Worm (Caenorhabditis elegans) whole organism, L2 larva: Measurements from ENCODE around the gene ceh-100.

Experiments
- C34F6.9 ChIP-seq: fragments of 150-350 bp; optimal IDR thresholded peaks from 2 replicates; lab custom pipeline; 2014; ENCODE audit warnings: missing biosample characterization, missing genetic modification characterization
- F13H6.1 ChIP-seq: sonication (generic microtip); optimal IDR thresholded peaks from 2 replicates; lab custom pipeline; 2016; ENCODE audit warnings: missing genetic modification characterization, missing compliant biosample characterization
- R02D3.7 ChIP-seq: fragments of 150-350 bp; optimal IDR thresholded peaks from 2 replicates; lab custom pipeline; 2014; ENCODE audit warnings: missing biosample characterization, missing genetic modification characterization
- Y55F3AM.14 ChIP-seq: fragments of 200-800 bp; sonication (Bioruptor generic); optimal IDR thresholded peaks from 2 replicates; lab custom pipeline; 2018; ENCODE audit warnings: mild to moderate bottlenecking, missing genetic modification characterization, missing compliant biosample characterization
- ZK546.5 ChIP-seq: sonication (generic microtip); optimal IDR thresholded peaks from 2 replicates; lab custom pipeline; 2017; ENCODE audit warnings: missing biosample characterization, missing genetic modification characterization
- ama-1 ChIP-seq: fragments of 150-350 bp; optimal IDR thresholded peaks from 2 replicates; lab custom pipeline; 2018; ENCODE audit warnings: inconsistent platforms
- blmp-1 ChIP-seq: sonication (generic microtip); optimal IDR thresholded peaks from 2 replicates; lab custom pipeline; 2017; ENCODE audit warnings: missing genetic modification characterization, mild to moderate bottlenecking, missing compliant biosample characterization, antibody characterized with exemption, moderate library complexity; ENCODE audit not compliant: insufficient read depth
- ceh-16 ChIP-seq: fragments of 150-350 bp; optimal IDR thresholded peaks from 2 replicates; lab custom pipeline; 2014; ENCODE audit warnings: missing biosample characterization, missing genetic modification characterization
- crh-2 ChIP-seq: sonication (generic microtip); optimal IDR thresholded peaks from 2 replicates; lab custom pipeline; 2017; ENCODE audit warnings: missing biosample characterization, missing genetic modification characterization
- dmd-4 ChIP-seq: sonication (generic microtip); optimal IDR thresholded peaks from 2 replicates; lab custom pipeline; 2017; ENCODE audit warnings: missing biosample characterization, missing genetic modification characterization
- elt-3 ChIP-seq: sonication (generic microtip); optimal IDR thresholded peaks from 2 replicates; lab custom pipeline; 2017; ENCODE audit warnings: missing biosample characterization, missing genetic modification characterization
- nhr-10 ChIP-seq: sonication (generic microtip); optimal IDR thresholded peaks from 2 replicates; lab custom pipeline; 2017; ENCODE audit warnings: missing biosample characterization, missing genetic modification characterization
- nhr-11 ChIP-seq: fragments of 150-350 bp; optimal IDR thresholded peaks from 2 replicates; lab custom pipeline; 2014; ENCODE audit warnings: missing biosample characterization, missing genetic modification characterization
- nhr-12 ChIP-seq: fragments of 150-350 bp; optimal IDR thresholded peaks from 2 replicates; lab custom pipeline; 2014; ENCODE audit warnings: missing biosample characterization, missing genetic modification characterization
- nhr-129 ChIP-seq: fragments of 150-350 bp; optimal IDR thresholded peaks from 2 replicates; lab custom pipeline; 2014; ENCODE audit warnings: missing biosample characterization, missing genetic modification characterization
- nhr-21 ChIP-seq: fragments of 150-350 bp; optimal IDR thresholded peaks from 2 replicates; lab custom pipeline; 2014; ENCODE audit warnings: missing biosample characterization, missing genetic modification characterization
- nhr-23 ChIP-seq: fragments of 150-350 bp; optimal IDR thresholded peaks from 2 replicates; lab custom pipeline; 2014; ENCODE audit warnings: missing biosample characterization, missing genetic modification reagents, missing genetic modification characterization
- nhr-237 ChIP-seq: fragments of 150-350 bp; optimal IDR thresholded peaks from 2 replicates; lab custom pipeline; 2014; ENCODE audit warnings: missing biosample characterization, missing genetic modification characterization
- nhr-25 ChIP-seq: fragments of 150-350 bp; sonication (generic microtip); optimal IDR thresholded peaks from 3 replicates; lab custom pipeline; 2014; ENCODE audit warnings: missing biosample characterization, missing genetic modification characterization
- nhr-77 ChIP-seq: fragments of 150-350 bp; optimal IDR thresholded peaks from 2 replicates; lab custom pipeline; 2014; ENCODE audit warnings: missing biosample characterization, missing genetic modification characterization
- peb-1 ChIP-seq: fragments of 150-350 bp; optimal IDR thresholded peaks from 2 replicates; lab custom pipeline; 2014; ENCODE audit warnings: missing biosample characterization, missing genetic modification characterization
- skn-1 ChIP-seq: sonication (generic microtip); optimal IDR thresholded peaks from 2 replicates; lab custom pipeline; 2017; ENCODE audit warnings: missing biosample characterization, missing genetic modification characterization
- sma-9 ChIP-seq, 2 experiments: fragments of 150-350 bp in 1 of 2; sonication (generic microtip) in 1 of 2; optimal IDR thresholded peaks; 2 replicates each; lab custom pipeline; 2014 to 2016; ENCODE audit warnings: missing genetic modification characterization in 2 of 2, mild to moderate bottlenecking in 1 of 2, missing biosample characterization in 1 of 2, missing compliant biosample characterization in 1 of 2, missing genetic modification reagents in 1 of 2, moderate library complexity in 1 of 2
- zag-1 ChIP-seq: fragments of 150-350 bp; optimal IDR thresholded peaks from 2 replicates; lab custom pipeline; 2014; ENCODE audit warnings: missing biosample characterization, missing genetic modification characterization
- ztf-1 ChIP-seq: fragments of 200-800 bp; sonication (Bioruptor generic); conservative IDR thresholded peaks from 2 replicates; pipeline ENCODE4 v1.3.6; 2022; ENCODE audit warnings: missing genetic modification characterization, missing compliant biosample characterization
- ztf-11 ChIP-seq: sonication (generic microtip); optimal IDR thresholded peaks from 2 replicates; lab custom pipeline; 2017; ENCODE audit warnings: missing biosample characterization, missing genetic modification characterization
- ztf-4 ChIP-seq: fragments of 150-350 bp; optimal IDR thresholded peaks from 2 replicates; lab custom pipeline; 2014; ENCODE audit warnings: missing biosample characterization, missing genetic modification characterization

ceh-100 gene

ce11 chrII:12636602-12637001, 33.1 kb upstream of the ceh-100 start, which contains the start of gene nhr-234:
TSS of gene nhr-234 (plus strand) at chrII:12636678.
- TF ChIP-seq nhr-25 (tag; lab: Kevin White, UChicago) (no peak), crh-2 (tag; lab: Kevin White, UChicago) (no peak), nhr-237 (tag; lab: Kevin White, UChicago) (no peak), ceh-16 (no peak), dmd-4 (no peak), ZK546.5 (tag; lab: Kevin White, UChicago) (no peak)

ce11 chrII:12634749-12635318, 31.4 kb upstream of the ceh-100 start, which contains the start of gene Y38E10A.17:
TSS of gene Y38E10A.17 (minus strand) at chrII:12634799.
- TF ChIP-seq sma-9 (GFP tag; optimal IDR thresholded peaks at IDR 0.05; lab: Kevin White, UChicago) = peak; percentile 44
- no peak for TF ChIP-seq sma-9 (tag; optimal IDR thresholded peaks at IDR 0.05; lab: Kevin White, UChicago)
- TF ChIP-seq skn-1 (tag; lab: Kevin White, UChicago) = no peak

ce11 chrII:12630888-12631287, 27.4 kb upstream of the ceh-100 start, which contains the start of gene Y38E10A.34:
TSS of gene Y38E10A.34 (plus strand) at chrII:12631188.
- TF ChIP-seq nhr-11 (tag; lab: Kevin White, UChicago) = no peak
- no peak for TF ChIP-seq skn-1 (tag; lab: Kevin White, UChicago)
- TF ChIP-seq R02D3.7 (tag; lab: Kevin White, UChicago) = no peak
- no peak for TF ChIP-seq blmp-1 (tag; lab: Kevin White, UChicago)
- no peak for TF ChIP-seq nhr-10 (tag; lab: Kevin White, UChicago)
- TF ChIP-seq ztf-11 (tag; lab: Kevin White, UChicago) = no peak
- TF ChIP-seq nhr-129 (tag; lab: Kevin White, UChicago) = no peak
- TF ChIP-seq peb-1 = no peak

- TF ChIP-seq nhr-12 (tag; lab: Kevin White, UChicago) (no peak), crh-2 (tag; lab: Kevin White, UChicago) (no peak), zag-1 (tag; lab: Kevin White, UChicago) (no peak)
Measured at ce11 chrII:12629387-12629786, 25.9 kb upstream of the ceh-100 start, which contains the start of gene Y38E10A.28. TSS of gene Y38E10A.28 (plus strand) at chrII:12629687.

ce11 chrII:12628566-12628965, 25.1 kb upstream of the ceh-100 start, which contains the start of gene nspe-5:
TSS of gene nspe-5 (plus strand) at chrII:12628866.
- TF ChIP-seq nhr-25 (tag; lab: Kevin White, UChicago) (peak; percentile 71), sma-9 (GFP tag; optimal IDR thresholded peaks at IDR 0.05; lab: Kevin White, UChicago) (peak; percentile 37), sma-9 (tag; optimal IDR thresholded peaks at IDR 0.05; lab: Kevin White, UChicago) (no peak), skn-1 (tag; lab: Kevin White, UChicago) (no peak)
- TF ChIP-seq, all 48 proteins: peak for 2

- TF ChIP-seq F13H6.1 = no peak
- no peak for TF ChIP-seq nhr-21 (tag; lab: Kevin White, UChicago)
- no peak for TF ChIP-seq ztf-1 (GFP tag; lab: Robert Waterston, UW)
- no peak for TF ChIP-seq ztf-4 (tag; lab: Kevin White, UChicago)
- no peak for TF ChIP-seq ZK546.5 (tag; lab: Kevin White, UChicago)
- TF ChIP-seq nhr-23 = no peak
- no peak for TF ChIP-seq Y55F3AM.14 (GFP tag; lab: Kevin White, UChicago)
- TF ChIP-seq C34F6.9 (tag; lab: Kevin White, UChicago) = no peak
- TF ChIP-seq ama-1 = no peak
- no peak for TF ChIP-seq skn-1 (tag; lab: Kevin White, UChicago)
- TF ChIP-seq elt-3 = no peak
- TF ChIP-seq zag-1 (tag; lab: Kevin White, UChicago) = no peak
- TF ChIP-seq, all 48 proteins: peak for 0
Measured at ce11 chrII:12626887-12627286, 23.4 kb upstream of the ceh-100 start, which contains the start of gene nspe-7. TSS of gene nspe-7 (plus strand) at chrII:12627187.

ce11 chrII:12626120-12626624, 22.7 kb upstream of the ceh-100 start:
- TF ChIP-seq ZK546.5 (tag; lab: Kevin White, UChicago) (no peak), nhr-77 (tag; lab: Kevin White, UChicago) (no peak)
